Fruit fly (Drosophila melanogaster) whole organism, embryonic: ENCODE measurements around the gene CG43131.
A peak's percentile ranks its signal among the peaks of the same experiment; 100 is the strongest.

Experiments used
- Abd-B ChIP-seq: fragments of 200-800 bp; sonication (Bioruptor generic); optimal IDR thresholded peaks from 2 replicates; lab custom pipeline; 2018; ENCODE audit warnings: missing biosample characterization, mild to moderate bottlenecking, missing genetic modification characterization, moderate library complexity
- Ada2b ChIP-seq: fragments of 200-800 bp; sonication (Bioruptor generic); IDR thresholded peaks from 2 replicates; pipeline ENCODE4 v1.3.6; 2022; ENCODE audit warnings: missing biosample characterization, missing genetic modification characterization
- Atf3 ChIP-seq: fragments of 200-800 bp; sonication (Bioruptor generic); optimal IDR thresholded peaks from 3 replicates; lab custom pipeline; 2016; ENCODE audit warnings: missing biosample characterization, missing genetic modification characterization
- Atf6 ChIP-seq: fragments of 200-800 bp; sonication (Bioruptor generic); IDR thresholded peaks from 2 replicates; pipeline ENCODE4 v1.3.6; 2022; ENCODE audit warnings: missing biosample characterization, missing genetic modification characterization
- BtbVII ChIP-seq: fragments of 200-800 bp; sonication (Bioruptor generic); optimal IDR thresholded peaks from 3 replicates; lab custom pipeline; 2017; ENCODE audit warnings: missing biosample characterization, mild to moderate bottlenecking, missing genetic modification characterization
- CG10431 ChIP-seq: fragments of 200-800 bp; sonication (Bioruptor generic); optimal IDR thresholded peaks from 3 replicates; lab custom pipeline; 2018; ENCODE audit warnings: missing biosample characterization, mild to moderate bottlenecking, missing genetic modification characterization
- CG10543 ChIP-seq: fragments of 200-800 bp; sonication (Bioruptor generic); optimal IDR thresholded peaks from 3 replicates; lab custom pipeline; 2017; ENCODE audit warnings: missing biosample characterization, mild to moderate bottlenecking, missing genetic modification characterization, moderate library complexity
- CG10959 ChIP-seq: fragments of 200-800 bp; sonication (Bioruptor generic); IDR thresholded peaks from 2 replicates; pipeline ENCODE4 v1.3.6; 2022; ENCODE audit warnings: missing biosample characterization, missing genetic modification characterization
- CG12104 ChIP-seq: fragments of 200-800 bp; sonication (Bioruptor generic); optimal IDR thresholded peaks from 3 replicates; lab custom pipeline; 2016; ENCODE audit warnings: missing biosample characterization, missing genetic modification characterization
- CG1647 ChIP-seq: fragments of 200-800 bp; sonication (Bioruptor generic); optimal IDR thresholded peaks from 3 replicates; lab custom pipeline; 2016; ENCODE audit warnings: missing biosample characterization, missing genetic modification characterization
- CG16779 ChIP-seq: fragments of 200-800 bp; sonication (Bioruptor generic); IDR thresholded peaks from 2 replicates; pipeline ENCODE4 v1.3.6; 2022; ENCODE audit warnings: missing biosample characterization, missing genetic modification characterization
- CG18011 ChIP-seq: fragments of 200-800 bp; sonication (Bioruptor generic); optimal IDR thresholded peaks from 2 replicates; lab custom pipeline; 2017; ENCODE audit warnings: missing biosample characterization, missing genetic modification characterization, mild to moderate bottlenecking, moderate library complexity, missing genotype
- CG18619 ChIP-seq: fragments of 200-800 bp; sonication (Bioruptor generic); optimal IDR thresholded peaks from 3 replicates; lab custom pipeline; 2017; ENCODE audit warnings: missing biosample characterization, mild to moderate bottlenecking, missing genetic modification characterization
- CG2889 ChIP-seq: fragments of 200-800 bp; sonication (Bioruptor generic); IDR thresholded peaks from 3 replicates; pipeline ENCODE4 v1.3.6; 2022; ENCODE audit warnings: missing biosample characterization, missing genetic modification characterization
- CG31441 ChIP-seq: fragments of 200-800 bp; sonication (Bioruptor generic); IDR thresholded peaks from 2 replicates; pipeline ENCODE4 v1.3.6; 2022; ENCODE audit warnings: missing biosample characterization, missing genetic modification characterization
- CG34224 ChIP-seq: fragments of 200-800 bp; sonication (Bioruptor generic); IDR thresholded peaks from 3 replicates; pipeline ENCODE4 v1.3.6; 2022; ENCODE audit warnings: missing biosample characterization, missing genetic modification characterization; ENCODE audit not compliant: partially characterized antibody
- CG5953 ChIP-seq: fragments of 200-800 bp; sonication (Bioruptor generic); IDR thresholded peaks from 2 replicates; pipeline ENCODE4 v1.3.6; 2022; ENCODE audit warnings: missing biosample characterization, missing genetic modification characterization
- CG6654 ChIP-seq: fragments of 200-800 bp; sonication (Bioruptor generic); optimal IDR thresholded peaks from 2 replicates; lab custom pipeline; 2017; ENCODE audit warnings: missing biosample characterization, mild to moderate bottlenecking, missing genetic modification characterization
- CG7271 ChIP-seq: fragments of 200-800 bp; sonication (Bioruptor generic); optimal IDR thresholded peaks from 2 replicates; lab custom pipeline; 2018; ENCODE audit warnings: missing biosample characterization, mild to moderate bottlenecking, missing genetic modification characterization, moderate library complexity
- CG7839 ChIP-seq: fragments of 200-800 bp; sonication (Bioruptor generic); optimal IDR thresholded peaks from 3 replicates; lab custom pipeline; 2018; ENCODE audit warnings: missing biosample characterization, mild to moderate bottlenecking, missing genetic modification characterization, moderate library complexity
- CG9215 ChIP-seq: fragments of 200-800 bp; sonication (Bioruptor generic); IDR thresholded peaks from 2 replicates; pipeline ENCODE4 v1.3.6; 2022; ENCODE audit warnings: missing biosample characterization, missing genetic modification characterization
- CHES-1-like ChIP-seq: fragments of 200-800 bp; sonication (Bioruptor generic); optimal IDR thresholded peaks from 2 replicates; lab custom pipeline; 2016; ENCODE audit warnings: missing biosample characterization, missing genetic modification characterization
- CrebB ChIP-seq: fragments of 200-800 bp; sonication (Bioruptor generic); optimal IDR thresholded peaks from 3 replicates; lab custom pipeline; 2018; ENCODE audit warnings: missing biosample characterization, mild to moderate bottlenecking, missing genetic modification characterization
- D19A ChIP-seq: fragments of 200-800 bp; optimal IDR thresholded peaks from 3 replicates; lab custom pipeline; 2019; ENCODE audit warnings: missing biosample characterization, mild to moderate bottlenecking, missing genetic modification characterization, moderate library complexity
- Doc3 ChIP-seq: fragments of 200-800 bp; sonication (Bioruptor generic); IDR thresholded peaks from 3 replicates; pipeline ENCODE4 v1.3.6; 2022; ENCODE audit warnings: missing biosample characterization, missing genetic modification characterization; ENCODE audit not compliant: partially characterized antibody
- E2f2 ChIP-seq: fragments of 200-800 bp; sonication (Bioruptor generic); IDR thresholded peaks from 2 replicates; pipeline ENCODE4 v1.3.6; 2022; ENCODE audit warnings: missing biosample characterization, missing genetic modification characterization
- Fer1 ChIP-seq: fragments of 200-800 bp; sonication (Bioruptor generic); optimal IDR thresholded peaks from 2 replicates; lab custom pipeline; 2017; ENCODE audit warnings: missing biosample characterization, mild to moderate bottlenecking, missing genetic modification characterization
- H2.0 ChIP-seq: fragments of 200-800 bp; sonication (Bioruptor generic); IDR thresholded peaks from 2 replicates; pipeline ENCODE4 v1.3.6; 2022; ENCODE audit warnings: missing biosample characterization, missing genetic modification characterization
- Hey ChIP-seq: fragments of 200-800 bp; sonication (Bioruptor generic); optimal IDR thresholded peaks from 3 replicates; lab custom pipeline; 2018; ENCODE audit warnings: missing biosample characterization, mild to moderate bottlenecking, missing genetic modification characterization
- Meics ChIP-seq: fragments of 200-800 bp; sonication (Bioruptor generic); optimal IDR thresholded peaks from 2 replicates; lab custom pipeline; 2017; ENCODE audit warnings: missing biosample characterization, mild to moderate bottlenecking, missing genetic modification characterization
- NK7.1 ChIP-seq: fragments of 200-800 bp; sonication (Bioruptor generic); optimal IDR thresholded peaks from 3 replicates; lab custom pipeline; 2016; ENCODE audit warnings: missing biosample characterization, missing genetic modification characterization
- Oaz ChIP-seq: fragments of 200-800 bp; sonication (Bioruptor generic); IDR thresholded peaks from 2 replicates; pipeline ENCODE4 v1.3.6; 2022; ENCODE audit warnings: missing biosample characterization, missing genetic modification characterization
- Pdp1 ChIP-seq, 2 experiments: fragments of 200-800 bp; sonication (Bioruptor generic); optimal IDR thresholded peaks; 3 replicates each; lab custom pipeline; 2016; ENCODE audit warnings: missing biosample characterization in 2 of 2, missing genetic modification characterization in 2 of 2, mild to moderate bottlenecking in 1 of 2, moderate library complexity in 1 of 2
- Rfx ChIP-seq: fragments of 200-800 bp; sonication (Bioruptor generic); IDR thresholded peaks from 2 replicates; pipeline ENCODE4 v1.3.6; 2022; ENCODE audit warnings: missing biosample characterization, missing genetic modification characterization
- Rx ChIP-seq: fragments of 200-800 bp; sonication (Bioruptor generic); IDR thresholded peaks from 2 replicates; pipeline ENCODE4 v1.3.6; 2022; ENCODE audit warnings: missing biosample characterization, missing genetic modification characterization
- Sox102F ChIP-seq: fragments of 200-800 bp; sonication (Bioruptor generic); optimal IDR thresholded peaks from 2 replicates; lab custom pipeline; 2018; ENCODE audit warnings: missing biosample characterization, mild to moderate bottlenecking, missing genetic modification characterization, moderate library complexity
- Vsx1 ChIP-seq: fragments of 200-800 bp; sonication (Bioruptor generic); optimal IDR thresholded peaks from 2 replicates; lab custom pipeline; 2017; ENCODE audit warnings: missing biosample characterization, mild to moderate bottlenecking, missing genetic modification characterization, missing genetic modification reagents
- abd-A ChIP-seq: fragments of 200-800 bp; sonication (Bioruptor generic); optimal IDR thresholded peaks from 3 replicates; lab custom pipeline; 2019; ENCODE audit warnings: missing biosample characterization, mild to moderate bottlenecking, missing genetic modification characterization, moderate library complexity
- dan ChIP-seq: fragments of 200-800 bp; sonication (Bioruptor generic); IDR thresholded peaks from 2 replicates; pipeline ENCODE4 v1.3.6; 2022; ENCODE audit warnings: missing biosample characterization, missing genetic modification characterization
- hkb ChIP-seq, 2 experiments: fragments of 200-800 bp in 1 of 2; fragments of >200 bp in 1 of 2; sonication (Bioruptor generic) in 1 of 2; IDR thresholded peaks in 1 of 2; optimal IDR thresholded peaks in 1 of 2; 2 replicates each; pipeline versions ENCODE4 v1.3.6 to Lab custom; 2017 to 2022; ENCODE audit warnings: missing biosample characterization in 1 of 2, missing genetic modification characterization in 1 of 2
- jigr1 ChIP-seq: fragments of 200-800 bp; sonication (Bioruptor generic); IDR thresholded peaks from 3 replicates; pipeline ENCODE4 v1.3.6; 2022; ENCODE audit warnings: missing biosample characterization, missing genetic modification characterization
- kni ChIP-seq: fragments of 200-800 bp; sonication (Bioruptor generic); optimal IDR thresholded peaks from 3 replicates; lab custom pipeline; 2017; ENCODE audit warnings: mild to moderate bottlenecking, missing biosample characterization, missing genetic modification reagents, missing genetic modification characterization
- lilli ChIP-seq: fragments of 200-800 bp; sonication (Bioruptor generic); optimal IDR thresholded peaks from 3 replicates; lab custom pipeline; 2016; ENCODE audit warnings: missing biosample characterization, missing genetic modification characterization
- oc ChIP-seq: fragments of 200-800 bp; sonication (Bioruptor generic); optimal IDR thresholded peaks from 2 replicates; lab custom pipeline; 2018; ENCODE audit warnings: missing biosample characterization, mild to moderate bottlenecking, missing genetic modification characterization, moderate library complexity
- org-1 ChIP-seq: fragments of 200-800 bp; sonication (Bioruptor generic); optimal IDR thresholded peaks from 2 replicates; lab custom pipeline; 2017; ENCODE audit warnings: missing biosample characterization, missing genetic modification characterization
- otp ChIP-seq: fragments of 200-800 bp; sonication (Bioruptor generic); IDR thresholded peaks from 3 replicates; pipeline ENCODE4, ENCODE4 v1.3.6; 2022; ENCODE audit warnings: missing biosample characterization, missing genetic modification characterization
- pho ChIP-seq: fragments of 200-800 bp; sonication (Bioruptor generic); optimal IDR thresholded peaks from 2 replicates; lab custom pipeline; 2016; ENCODE audit warnings: missing biosample characterization, missing genetic modification characterization
- salm ChIP-seq: fragments of 200-800 bp; sonication (Bioruptor generic); optimal IDR thresholded peaks from 2 replicates; lab custom pipeline; 2018; ENCODE audit warnings: missing biosample characterization, mild to moderate bottlenecking, missing genetic modification characterization
- sens ChIP-seq: fragments of 200-800 bp; sonication (Bioruptor generic); peaks from one replicate; lab custom pipeline; 2016; ENCODE audit warnings: missing biosample characterization, missing genetic modification characterization
- sna ChIP-seq: fragments of 200-800 bp; sonication (Bioruptor generic); IDR thresholded peaks from 2 replicates; pipeline ENCODE4 v1.3.6; 2022; ENCODE audit warnings: missing biosample characterization, missing genetic modification characterization; ENCODE audit not compliant: partially characterized antibody
- sob ChIP-seq: fragments of 200-800 bp; sonication (Bioruptor generic); IDR thresholded peaks from 2 replicates; pipeline ENCODE4 v1.3.6; 2022; ENCODE audit warnings: missing biosample characterization, missing genetic modification characterization
- unpg ChIP-seq: fragments of 200-800 bp; sonication (Bioruptor generic); optimal IDR thresholded peaks from 3 replicates; lab custom pipeline; 2018; ENCODE audit warnings: missing biosample characterization, mild to moderate bottlenecking, missing genetic modification characterization, moderate library complexity

The CG43131 gene

DNA sequence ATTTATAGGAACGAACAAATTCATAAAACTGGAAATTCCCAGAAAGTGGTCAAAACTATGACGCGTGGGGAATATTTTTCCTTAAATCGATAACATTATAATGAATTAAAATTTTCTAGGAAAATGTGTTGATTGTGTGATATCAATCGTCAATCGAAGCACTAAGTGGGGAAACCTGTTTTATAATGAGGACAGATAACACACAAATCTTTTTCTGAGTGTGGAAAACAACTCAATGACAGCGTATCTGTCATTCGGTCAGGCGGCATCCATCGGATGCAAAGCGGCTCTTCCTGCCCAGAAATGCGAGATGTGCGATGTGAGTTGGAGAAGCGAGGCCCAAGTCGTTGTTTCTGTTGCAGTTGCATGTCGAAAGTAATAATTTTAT, 48.7 kb downstream of the CG43131 start (continued):
- TF ChIP-seq CG2889 (GFP tag; lab: Robert Waterston, UW), result no peak
- TF ChIP-seq E2f2, result no peak
- no peak for TF ChIP-seq jigr1 (GFP tag; lab: Robert Waterston, UW)
- peak; percentile 16 for TF ChIP-seq CG7839 (tag; lab: Kevin White, UChicago)
- TF ChIP-seq Rx, result no peak
- TF ChIP-seq Ada2b (GFP tag; lab: Robert Waterston, UW), result no peak
- no peak for TF ChIP-seq hkb (optimal IDR thresholded peaks at IDR 0.05; lab: Kevin White, UChicago)
- TF ChIP-seq hkb (GFP tag; IDR thresholded peaks at IDR 0.05; lab: Robert Waterston, UW), result no peak
- TF ChIP-seq CG10431 (GFP tag; lab: Kevin White, UChicago), result no peak
- peak in 1 of 2 experiments; percentile 18 for TF ChIP-seq Pdp1 (GFP tag; optimal IDR thresholded peaks at IDR 0.05; lab: Kevin White, UChicago)
- no peak for TF ChIP-seq Hey (tag; lab: Kevin White, UChicago)
- no peak for TF ChIP-seq CHES-1-like (GFP tag; lab: Kevin White, UChicago)
- no peak for TF ChIP-seq salm (tag; lab: Kevin White, UChicago)
- TF ChIP-seq dan (GFP tag; lab: Robert Waterston, UW), result no peak
- TF ChIP-seq lilli (GFP tag; lab: Kevin White, UChicago), result no peak
- no peak for TF ChIP-seq Vsx1 (GFP tag; lab: Kevin White, UChicago)
- peak; percentile 91 for TF ChIP-seq sens (GFP tag; lab: Kevin White, UChicago)
- no peak for TF ChIP-seq CG12104 (GFP tag; lab: Kevin White, UChicago)
- no peak for TF ChIP-seq sna (GFP tag; lab: Robert Waterston, UW)
- TF ChIP-seq CG9215 (GFP tag; lab: Robert Waterston, UW), result no peak
- TF ChIP-seq CG34224 (GFP tag; lab: Robert Waterston, UW), result no peak
- TF ChIP-seq Atf6, result no peak
- no peak for TF ChIP-seq H2.0 (GFP tag; lab: Robert Waterston, UW)
- peak; percentile 40 for TF ChIP-seq Sox102F (GFP tag; lab: Kevin White, UChicago)
- TF ChIP-seq Oaz (GFP tag; lab: Robert Waterston, UW), result no peak
- TF ChIP-seq sob (GFP tag; lab: Robert Waterston, UW), result no peak
- no peak for TF ChIP-seq Abd-B (GFP tag; lab: Kevin White, UChicago)
- TF ChIP-seq org-1, result no peak
- no peak for TF ChIP-seq kni (GFP tag; lab: Kevin White, UChicago)
- TF ChIP-seq CG5953 (GFP tag; lab: Robert Waterston, UW), result no peak
- 0 out of 2 replicates have a peak, but pooled peaks have one; percentile 3 for TF ChIP-seq Rfx (GFP tag; lab: Robert Waterston, UW)
- no peak for TF ChIP-seq CG16779 (GFP tag; lab: Robert Waterston, UW)
- no peak for TF ChIP-seq CG18011 (GFP tag; lab: Kevin White, UChicago)
- TF ChIP-seq Doc3, result no peak
- TF ChIP-seq D19A (tag; lab: Kevin White, UChicago), result peak; percentile 94
- no peak for TF ChIP-seq abd-A (tag; lab: Kevin White, UChicago)
- no peak for TF ChIP-seq CG6654 (GFP tag; lab: Kevin White, UChicago)
- TF ChIP-seq CG10959 (GFP tag; lab: Robert Waterston, UW), result no peak

DNA sequence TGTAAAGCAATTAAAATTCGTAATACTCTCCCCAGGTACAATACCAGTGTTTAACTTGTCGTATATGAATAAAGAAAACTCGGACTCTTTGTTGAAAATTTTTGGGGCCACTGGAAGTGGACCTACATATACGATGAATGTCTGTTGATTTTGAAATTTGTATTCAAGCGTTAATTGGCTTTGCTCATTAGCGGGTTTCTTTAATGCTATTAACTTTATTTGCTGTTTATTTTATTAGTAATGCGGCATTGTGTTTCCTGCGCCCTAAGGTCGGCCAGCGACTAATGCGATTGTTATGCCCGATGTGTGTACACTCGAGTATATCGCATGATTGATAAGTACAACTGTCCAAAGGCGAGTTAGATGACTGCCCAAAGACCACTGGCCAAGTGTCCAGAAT, 49.7 kb downstream of the CG43131 start:
- TF ChIP-seq CG1647 (GFP tag; lab: Kevin White, UChicago) (peak; percentile 27), Fer1 (peak; percentile 0), D19A (tag; lab: Kevin White, UChicago) (peak; percentile 70), pho (GFP tag; lab: Kevin White, UChicago) (peak; percentile 28), NK7.1 (GFP tag; lab: Kevin White, UChicago) (no peak), oc (tag; lab: Kevin White, UChicago) (peak; percentile 50), CG10543 (GFP tag; lab: Kevin White, UChicago) (peak; percentile 57), CrebB (tag; lab: Kevin White, UChicago) (peak; percentile 23), CG31441 (GFP tag; lab: Robert Waterston, UW) (0 out of 2 replicates have a peak, but pooled peaks have one; percentile 33), Atf3 (no peak), CG7271 (no peak), otp (GFP tag; lab: Robert Waterston, UW) (peak; percentile 82), BtbVII (peak; percentile 14), Meics (GFP tag; lab: Kevin White, UChicago) (peak; percentile 13), CG18619 (GFP tag; lab: Kevin White, UChicago) (peak; percentile 17), unpg (no peak)
